Worm (Caenorhabditis elegans): ENCODE results near the gene try-1.
"Not testable (repeated sequence)": the region's sequence is repeated elsewhere in the genome, so short reads cannot be mapped to it uniquely, and the experiment has no call there.

Gene try-1

DNA sequence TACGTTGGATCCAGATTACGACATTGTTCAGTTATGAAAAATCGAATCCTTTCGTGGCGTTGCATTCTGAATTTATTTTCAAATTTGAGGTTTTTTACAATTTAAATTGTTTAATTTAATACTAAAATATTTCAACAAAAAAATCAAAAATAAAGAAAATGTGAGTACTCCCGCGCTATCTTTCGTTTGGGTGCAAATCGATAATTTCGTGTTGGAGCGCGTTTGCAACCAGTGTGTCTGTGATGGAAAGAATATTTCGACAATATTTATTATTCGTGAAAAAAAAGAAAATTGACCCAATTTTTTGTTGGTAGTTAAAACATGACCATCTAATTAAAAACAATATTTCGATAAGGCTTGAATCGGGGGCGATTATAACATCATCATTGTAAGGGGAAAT lies 47.3 kb downstream of the try-1 start, which contains the start of gene R05F9.9 (continued):
- TF ChIP-seq lsy-2 (tag; optimal IDR thresholded peaks at IDR 0.05) (peak; percentile 43 to 54), snpc-4 (tag; optimal IDR thresholded peaks at IDR 0.05) (no peak), irx-1 (tag; optimal IDR thresholded peaks at IDR 0.05) (no peak), ceh-8 (GFP tag; optimal IDR thresholded peaks at IDR 0.05) (no peak), fkh-8 (tag; optimal IDR thresholded peaks at IDR 0.05) (no peak), sup-37 (GFP tag; optimal IDR thresholded peaks at IDR 0.05) (no peak), hpl-2 (GFP tag; optimal IDR thresholded peaks at IDR 0.05) (no peak), mab-9 (GFP tag; IDR thresholded peaks at IDR 0.05) (no peak), mdl-1 (tag; optimal IDR thresholded peaks at IDR 0.05) (no peak), nhr-90 (tag; optimal IDR thresholded peaks at IDR 0.05; ENCODE audit: poor library complexity) (peak; percentile 4)

- not testable (repeated sequence) for TF ChIP-seq ceh-88, isw-1, ets-5 (GFP tag; IDR thresholded peaks at IDR 0.05)
Measured at ce11 chrII:4898529-4898928, 50.8 kb downstream of the try-1 start, which contains the start of gene msp-32. Gene msp-32 (plus strand): TSS chrII:4898829.

Measured in whole organism, L1 larva.